Fruit fly (Drosophila melanogaster) whole organism, adult: Measurements from ENCODE around the gene gammaTub37C.

Experiments used
- CG11617 ChIP-seq: fragments of 200-800 bp; sonication (Bioruptor generic); optimal IDR thresholded peaks from 2 replicates; lab custom pipeline; 2017; ENCODE audit warnings: mild to moderate bottlenecking, missing biosample characterization, missing genetic modification reagents, missing genetic modification characterization
- CG12768 ChIP-seq: fragments of 200-800 bp; sonication (Bioruptor generic); optimal IDR thresholded peaks from 2 replicates; lab custom pipeline; 2017; ENCODE audit warnings: missing biosample characterization, missing genetic modification characterization, mild to moderate bottlenecking, moderate library complexity, missing genetic modification reagents
- CG14711 ChIP-seq: fragments of 200-800 bp; sonication (Bioruptor generic); optimal IDR thresholded peaks from 2 replicates; lab custom pipeline; 2018; ENCODE audit warnings: missing biosample characterization, mild to moderate bottlenecking, missing genetic modification characterization, moderate library complexity
- CG1620 ChIP-seq: fragments of 200-800 bp; sonication (Bioruptor generic); optimal IDR thresholded peaks from 2 replicates; lab custom pipeline; 2016; ENCODE audit warnings: missing biosample characterization, missing genetic modification characterization
- CG33017 ChIP-seq: fragments of 200-800 bp; sonication (Bioruptor generic); optimal IDR thresholded peaks from 2 replicates; lab custom pipeline; 2018; ENCODE audit warnings: missing biosample characterization, mild to moderate bottlenecking, missing genetic modification characterization, moderate library complexity
- CG5204 ChIP-seq: fragments of 200-800 bp; sonication (Bioruptor generic); optimal IDR thresholded peaks from 2 replicates; lab custom pipeline; 2016; ENCODE audit warnings: missing biosample characterization, missing genetic modification characterization
- CG7045 ChIP-seq: fragments of 200-800 bp; sonication (Bioruptor generic); optimal IDR thresholded peaks from 2 replicates; lab custom pipeline; 2017; ENCODE audit warnings: missing biosample characterization, mild to moderate bottlenecking, missing genetic modification characterization
- CG7101 ChIP-seq: fragments of 200-800 bp; sonication (Bioruptor generic); optimal IDR thresholded peaks from 2 replicates; lab custom pipeline; 2018; ENCODE audit warnings: missing biosample characterization, mild to moderate bottlenecking, missing genetic modification characterization, moderate library complexity
- Clk ChIP-seq: fragments of 200-800 bp; sonication (Bioruptor generic); optimal IDR thresholded peaks from 2 replicates; lab custom pipeline; 2017; ENCODE audit warnings: missing biosample characterization, missing genetic modification characterization
- Crg-1 ChIP-seq: fragments of 200-800 bp; sonication (Bioruptor generic); optimal IDR thresholded peaks from 2 replicates; lab custom pipeline; 2016; ENCODE audit warnings: missing biosample characterization, missing genetic modification characterization
- Hr96 ChIP-seq: fragments of 200-800 bp; sonication (Bioruptor generic); optimal IDR thresholded peaks from 2 replicates; lab custom pipeline; 2016; ENCODE audit warnings: missing biosample characterization, missing genetic modification characterization
- Mnt ChIP-seq: fragments of 200-800 bp; sonication (Bioruptor generic); optimal IDR thresholded peaks from 2 replicates; lab custom pipeline; 2016; ENCODE audit warnings: missing biosample characterization, mild to moderate bottlenecking, missing genetic modification characterization
- bab1 ChIP-seq: fragments of 200-800 bp; sonication (Bioruptor generic); optimal IDR thresholded peaks from 3 replicates; lab custom pipeline; 2019; ENCODE audit warnings: missing biosample characterization, mild to moderate bottlenecking, missing genetic modification characterization, moderate library complexity
- cic ChIP-seq: fragments of 200-800 bp; sonication (Bioruptor generic); optimal IDR thresholded peaks from 2 replicates; lab custom pipeline; 2017; ENCODE audit warnings: missing biosample characterization, mild to moderate bottlenecking, missing genetic modification characterization, moderate library complexity
- cnc ChIP-seq, 2 experiments: fragments of >200 bp; optimal IDR thresholded peaks; 2 replicates each; lab custom pipeline; 2017
- kay ChIP-seq: fragments of 200-800 bp; sonication (Bioruptor generic); peaks from one replicate; lab custom pipeline; 2016; ENCODE audit warnings: missing biosample characterization, missing genetic modification characterization, borderline replicate concordance
- ovo ChIP-seq: fragments of 200-800 bp; sonication (Bioruptor generic); optimal IDR thresholded peaks from 2 replicates; lab custom pipeline; 2016; ENCODE audit warnings: missing biosample characterization, missing genetic modification characterization
- pad ChIP-seq: fragments of 200-800 bp; sonication (Bioruptor generic); optimal IDR thresholded peaks from 3 replicates; lab custom pipeline; 2017; ENCODE audit warnings: missing biosample characterization, missing genetic modification characterization, mild to moderate bottlenecking, moderate library complexity, missing genetic modification reagents
- tj ChIP-seq: fragments of 200-800 bp; sonication (Bioruptor generic); optimal IDR thresholded peaks from 3 replicates; lab custom pipeline; 2017; ENCODE audit warnings: missing biosample characterization, mild to moderate bottlenecking, missing genetic modification characterization, moderate library complexity
- toe ChIP-seq: fragments of 200-800 bp; sonication (Bioruptor generic); optimal IDR thresholded peaks from 2 replicates; lab custom pipeline; 2016; ENCODE audit warnings: missing biosample characterization, missing genetic modification characterization

Gene gammaTub37C

dm6 chr2L:19190195-19190594 lies 4.7 kb upstream of the gammaTub37C start, which contains the start of gene drl:
TSS of gene drl (plus strand) at chr2L:19190342.
- TF ChIP-seq Crg-1 (GFP tag; lab: Kevin White, UChicago) (no peak), CG7045 (GFP tag; lab: Kevin White, UChicago) (peak; percentile 22), toe (no peak), pad (GFP tag; lab: Kevin White, UChicago) (peak; percentile 3), tj (peak; percentile 74), CG12768 (GFP tag; lab: Kevin White, UChicago) (peak; percentile 35), CG7101 (tag; lab: Kevin White, UChicago) (peak; percentile 13), cnc (optimal IDR thresholded peaks at IDR 0.05; lab: Kevin White, UChicago) (no peak), Mnt (GFP tag; lab: Kevin White, UChicago) (peak; percentile 4), CG1620 (peak; percentile 14), bab1 (GFP tag; lab: Kevin White, UChicago) (peak; percentile 8), CG5204 (no peak), cic (GFP tag; lab: Kevin White, UChicago) (peak; percentile 27), CG33017 (peak; percentile 33), CG11617 (GFP tag; lab: Kevin White, UChicago) (peak; percentile 36), ovo (GFP tag; lab: Kevin White, UChicago) (no peak), CG14711 (peak; percentile 19), Clk (GFP tag; lab: Kevin White, UChicago) (no peak), kay (GFP tag; lab: Kevin White, UChicago) (no peak), Hr96 (peak; percentile 18)

DNA sequence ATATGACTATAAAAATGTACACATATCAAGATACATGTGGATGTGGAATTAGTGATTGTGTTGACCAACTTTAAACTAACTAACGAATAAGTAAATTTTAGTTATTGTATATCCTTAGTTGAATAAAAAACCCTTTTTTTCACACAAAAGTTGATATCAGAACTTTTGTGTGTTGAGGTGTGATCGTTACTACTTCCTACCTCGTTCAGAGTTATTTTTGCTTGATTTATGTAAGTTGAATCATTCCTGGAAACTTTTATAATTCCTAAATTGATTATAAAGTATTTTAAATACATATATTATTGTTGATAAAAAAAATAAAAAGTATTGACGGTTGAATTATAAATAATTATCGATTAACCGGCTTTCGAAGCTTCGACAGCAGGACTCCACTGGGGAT lies 1.8 kb downstream of the gammaTub37C start, which contains the start of gene CG46059:
TSS of gene CG46059 (minus strand) at position 101 of the 400 bp plus-strand sequence.
- TF ChIP-seq tj, result no peak
- TF ChIP-seq cnc (optimal IDR thresholded peaks at IDR 0.05; lab: Kevin White, UChicago), result no peak
- no peak for TF ChIP-seq CG11617 (GFP tag; lab: Kevin White, UChicago)
- TF ChIP-seq ovo (GFP tag; lab: Kevin White, UChicago), result no peak
- TF ChIP-seq CG14711, result no peak
- TF ChIP-seq Crg-1 (GFP tag; lab: Kevin White, UChicago), result no peak
- TF ChIP-seq pad (GFP tag; lab: Kevin White, UChicago), result no peak
- TF ChIP-seq CG7101 (tag; lab: Kevin White, UChicago), result no peak
- no peak for TF ChIP-seq CG33017

dm6 chr2L:19182710-19183109 lies 2.8 kb downstream of the gammaTub37C start, which contains the start of gene CG42688:
TSS of gene CG42688 (minus strand) at chr2L:19182810.
- TF ChIP-seq CG7101 (tag; lab: Kevin White, UChicago), result no peak
- no peak for TF ChIP-seq toe
- TF ChIP-seq tj, result no peak
- no peak for TF ChIP-seq CG33017
- no peak for TF ChIP-seq cnc (optimal IDR thresholded peaks at IDR 0.05; lab: Kevin White, UChicago)
- no peak for TF ChIP-seq CG14711

DNA sequence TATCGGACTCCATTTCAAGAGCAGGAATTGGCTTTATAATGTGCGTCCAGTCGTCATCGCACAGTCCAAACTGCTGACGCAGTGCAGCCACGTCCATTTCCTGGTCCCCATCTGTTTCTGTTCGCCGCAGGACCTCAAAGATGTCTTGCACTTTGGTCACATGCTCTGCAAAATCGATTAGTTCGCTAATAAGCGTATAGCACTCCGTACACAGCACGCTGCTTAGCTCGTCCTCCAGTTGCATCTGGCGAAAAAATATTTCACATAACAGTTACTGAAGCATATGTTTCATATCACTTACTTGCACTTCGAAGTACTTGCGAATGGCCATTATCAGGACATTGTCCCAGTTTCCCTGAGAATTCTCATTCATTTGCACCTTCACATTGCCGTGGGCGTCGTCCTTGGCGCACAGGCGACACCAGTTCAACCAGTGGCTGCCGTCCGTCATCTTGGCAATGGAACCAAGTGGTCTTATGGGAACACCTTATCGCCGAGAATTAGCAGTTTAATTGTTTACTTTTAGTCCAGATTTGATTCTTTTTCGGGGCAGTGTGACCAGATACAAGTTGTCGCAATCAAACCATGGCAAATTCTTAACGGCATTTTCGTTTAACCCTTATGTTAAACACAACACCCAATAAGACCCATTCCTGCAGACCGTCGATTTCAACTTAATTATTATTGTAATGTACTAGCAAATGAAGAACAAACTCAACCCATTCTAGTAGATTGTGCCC lies 4.2 kb downstream of the gammaTub37C start, which contains the start of gene CG17568:
TSS of gene CG17568 (minus strand) at position 550 of the 740 bp plus-strand sequence.
- TF ChIP-seq CG7101 (tag; lab: Kevin White, UChicago), result no peak
- TF ChIP-seq pad (GFP tag; lab: Kevin White, UChicago), result no peak
- TF ChIP-seq bab1 (GFP tag; lab: Kevin White, UChicago), result peak; percentile 1
- TF ChIP-seq kay (GFP tag; lab: Kevin White, UChicago), result no peak
- TF ChIP-seq CG1620, result no peak
- TF ChIP-seq ovo (GFP tag; lab: Kevin White, UChicago), result no peak

- no peak for TF ChIP-seq kay (GFP tag; lab: Kevin White, UChicago)
- TF ChIP-seq CG33017, result no peak
- TF ChIP-seq pad (GFP tag; lab: Kevin White, UChicago), result no peak
- TF ChIP-seq cic (GFP tag; lab: Kevin White, UChicago), result no peak
These were observed 17.3 kb downstream of the gammaTub37C start for dm6 chr2L:19168095-19168697.

dm6 chr2L:19167135-19167681 lies 18.3 kb downstream of the gammaTub37C start:
- no peak for TF ChIP-seq Hr96
- no peak for TF ChIP-seq CG14711
- TF ChIP-seq CG12768 (GFP tag; lab: Kevin White, UChicago), result no peak
- TF ChIP-seq CG1620, result no peak
- TF ChIP-seq kay (GFP tag; lab: Kevin White, UChicago), result no peak
- TF ChIP-seq tj, result no peak

DNA sequence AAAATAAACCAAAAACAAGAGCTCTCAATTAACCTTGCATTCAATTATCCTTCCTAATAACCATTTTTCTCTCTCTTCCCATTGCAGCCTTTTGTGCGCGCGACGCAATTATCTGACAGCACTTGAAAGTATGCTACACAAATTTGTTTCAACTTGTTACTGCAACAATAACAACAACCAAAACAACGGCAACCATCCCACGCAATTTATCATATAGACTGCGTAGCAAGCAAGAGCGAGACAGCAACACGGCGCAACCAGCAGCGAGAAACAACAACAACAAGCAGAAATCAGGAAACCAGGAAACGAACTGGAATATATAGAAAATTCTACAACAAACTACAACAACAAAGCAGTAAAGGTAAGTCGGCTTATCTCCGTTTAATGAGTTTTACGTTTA lies 19.5 kb downstream of the gammaTub37C start:
- no peak for TF ChIP-seq CG14711
- TF ChIP-seq bab1 (GFP tag; lab: Kevin White, UChicago), result peak; percentile 54
- no peak for TF ChIP-seq ovo (GFP tag; lab: Kevin White, UChicago)
- peak; percentile 48 for TF ChIP-seq pad (GFP tag; lab: Kevin White, UChicago)
